Fruit fly (Drosophila melanogaster): ENCODE measurements around the gene Doc1.

Doc1 gene

DNA sequence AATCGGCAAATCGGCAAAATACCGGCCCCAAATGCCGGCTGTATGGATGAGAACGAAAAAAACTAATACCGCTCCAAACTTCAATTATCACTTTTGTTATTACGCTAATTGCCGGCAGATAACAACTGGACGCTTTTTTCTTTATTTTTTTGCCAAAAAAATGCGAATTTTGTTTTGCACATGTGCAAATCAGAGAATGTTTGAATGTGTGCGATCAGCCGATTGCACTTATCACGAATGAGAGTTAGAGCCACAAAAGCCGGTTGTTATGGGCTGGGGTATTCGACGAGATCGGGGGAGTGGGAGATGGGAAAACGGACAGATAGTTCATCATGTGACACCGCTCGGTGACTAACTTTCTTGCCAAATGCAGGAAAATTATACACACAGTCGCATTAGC, 22.4 kb downstream of the Doc1 start:
- TF ChIP-seq CG34367 (tag; optimal IDR thresholded peaks at IDR 0.05) (no peak), CG8159 (tag; optimal IDR thresholded peaks at IDR 0.05) (no peak), Ets98B (GFP tag; IDR thresholded peaks at IDR 0.05) (no peak), CG4496 (GFP tag; IDR thresholded peaks at IDR 0.05) (no peak), CG12605 (GFP tag; IDR thresholded peaks at IDR 0.05) (no peak), CG32121 (GFP tag; IDR thresholded peaks at IDR 0.05) (no peak), CG8301 (tag; optimal IDR thresholded peaks at IDR 0.05) (no peak), CG9948 (tag; optimal IDR thresholded peaks at IDR 0.05) (no peak), rn (GFP tag; IDR thresholded peaks at IDR 0.05) (no peak), CG10348 (GFP tag; IDR thresholded peaks at IDR 0.05) (no peak), CG13204 (GFP tag; optimal IDR thresholded peaks at IDR 0.05) (no peak), CG17806 (tag; optimal IDR thresholded peaks at IDR 0.05) (no peak)

DNA sequence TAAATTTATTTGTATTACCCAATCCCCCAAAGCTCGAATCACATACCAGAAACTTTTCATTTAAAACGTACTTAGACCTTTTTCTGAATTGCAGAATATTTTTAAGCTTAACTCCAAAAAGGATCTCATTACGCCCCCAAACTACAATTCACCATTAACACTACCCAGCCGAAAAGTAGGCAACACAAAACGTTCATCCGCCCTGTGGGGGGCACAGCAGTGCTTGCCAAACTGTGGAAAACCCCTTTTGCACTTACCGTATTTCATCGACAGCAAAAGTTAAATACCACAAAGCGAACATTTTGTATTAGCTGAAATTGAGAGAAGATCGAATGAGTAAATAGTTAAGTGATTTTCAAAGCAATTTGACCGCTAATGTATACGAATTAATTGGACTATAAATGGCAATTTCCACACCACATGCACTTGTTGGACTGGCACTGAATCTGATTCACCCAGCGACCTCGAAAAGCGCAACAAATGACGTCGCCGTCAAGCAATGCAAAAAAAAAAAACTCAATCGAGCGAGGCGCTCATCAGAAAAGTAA, 23.1 kb downstream of the Doc1 start:
- TF ChIP-seq CG34367 (tag; optimal IDR thresholded peaks at IDR 0.05), result no peak
- no peak for TF ChIP-seq CG32121 (GFP tag; IDR thresholded peaks at IDR 0.05)
- TF ChIP-seq Ets98B (GFP tag; IDR thresholded peaks at IDR 0.05), result peak; percentile 9; the same call in 1 of the 2 replicates
- TF ChIP-seq EcR (GFP tag; optimal IDR thresholded peaks at IDR 0.05), result no peak
- TF ChIP-seq fd96Ca (GFP tag; IDR thresholded peaks at IDR 0.05), result no peak
- no peak for TF ChIP-seq CG8301 (tag; optimal IDR thresholded peaks at IDR 0.05)
- no peak for TF ChIP-seq Pif1B (GFP tag; optimal IDR thresholded peaks at IDR 0.05)

DNA sequence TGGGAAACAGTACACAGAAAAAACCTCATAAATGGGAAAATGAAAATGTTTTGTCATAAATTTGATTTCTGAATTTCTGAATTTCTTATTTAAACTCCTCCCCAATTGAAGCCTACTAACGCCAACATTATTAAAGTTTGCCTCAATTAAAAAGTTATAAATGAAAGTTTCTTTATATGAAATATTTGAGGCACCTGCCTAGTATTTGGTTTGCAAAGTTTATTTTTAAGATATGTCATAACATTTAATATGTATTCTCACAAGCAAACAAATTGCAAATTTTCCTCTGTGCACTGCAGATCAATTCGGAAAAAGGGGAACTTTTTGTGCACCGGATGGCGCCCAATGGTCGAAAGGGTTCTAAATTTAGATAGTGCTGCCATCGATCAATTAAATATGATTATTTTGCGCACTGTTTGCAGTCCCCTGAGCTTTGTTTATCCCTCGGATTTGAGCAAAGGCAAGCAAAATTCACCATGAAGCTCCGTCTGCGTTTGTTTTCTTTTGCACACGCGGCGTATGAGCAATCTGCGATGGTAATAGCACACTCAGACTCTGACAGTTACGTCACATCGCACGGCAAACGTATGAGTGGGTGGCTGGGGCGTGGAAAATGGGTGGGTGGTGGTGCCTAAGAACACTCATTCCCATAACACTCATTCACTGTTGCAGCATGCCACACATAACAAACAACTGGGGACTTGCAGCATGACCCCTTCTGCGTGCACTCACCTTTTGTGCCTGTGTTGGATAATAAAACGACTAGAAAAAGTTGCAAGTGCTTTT, 24.0 kb downstream of the Doc1 start:
- TF ChIP-seq Pif1A (GFP tag; optimal IDR thresholded peaks at IDR 0.05) (peak; percentile 52), Ets98B (GFP tag; IDR thresholded peaks at IDR 0.05) (peak; percentile 65), CG14655 (GFP tag; optimal IDR thresholded peaks at IDR 0.05) (peak; percentile 76), CG12605 (GFP tag; IDR thresholded peaks at IDR 0.05) (0 out of 2 replicates have a peak, but pooled peaks have one; percentile 15), gl (tag; optimal IDR thresholded peaks at IDR 0.05) (no peak), D1 (tag; optimal IDR thresholded peaks at IDR 0.05) (no peak), CG32121 (GFP tag; IDR thresholded peaks at IDR 0.05) (peak; percentile 73), CG17806 (tag; optimal IDR thresholded peaks at IDR 0.05) (peak; percentile 17), Snoo (tag; optimal IDR thresholded peaks at IDR 0.05) (no peak), CG9948 (tag; optimal IDR thresholded peaks at IDR 0.05) (peak; percentile 46), rn (GFP tag; IDR thresholded peaks at IDR 0.05) (peak; percentile 54), CG10348 (GFP tag; IDR thresholded peaks at IDR 0.05) (no peak), CG4496 (GFP tag; IDR thresholded peaks at IDR 0.05) (peak; percentile 59; the same call in 2 of the 3 replicates), CG8301 (tag; optimal IDR thresholded peaks at IDR 0.05) (peak; percentile 71), CG15710 (tag; optimal IDR thresholded peaks at IDR 0.05) (peak; percentile 32), fd96Ca (GFP tag; IDR thresholded peaks at IDR 0.05) (0 out of 3 replicates have a peak, but pooled peaks have one; percentile 1), CG8159 (tag; optimal IDR thresholded peaks at IDR 0.05) (peak; percentile 42), CG34367 (tag; optimal IDR thresholded peaks at IDR 0.05) (peak; percentile 5), CG13204 (GFP tag; optimal IDR thresholded peaks at IDR 0.05) (no peak), EcR (GFP tag; optimal IDR thresholded peaks at IDR 0.05) (peak; percentile 29), Pif1B (GFP tag; optimal IDR thresholded peaks at IDR 0.05) (no peak)

DNA sequence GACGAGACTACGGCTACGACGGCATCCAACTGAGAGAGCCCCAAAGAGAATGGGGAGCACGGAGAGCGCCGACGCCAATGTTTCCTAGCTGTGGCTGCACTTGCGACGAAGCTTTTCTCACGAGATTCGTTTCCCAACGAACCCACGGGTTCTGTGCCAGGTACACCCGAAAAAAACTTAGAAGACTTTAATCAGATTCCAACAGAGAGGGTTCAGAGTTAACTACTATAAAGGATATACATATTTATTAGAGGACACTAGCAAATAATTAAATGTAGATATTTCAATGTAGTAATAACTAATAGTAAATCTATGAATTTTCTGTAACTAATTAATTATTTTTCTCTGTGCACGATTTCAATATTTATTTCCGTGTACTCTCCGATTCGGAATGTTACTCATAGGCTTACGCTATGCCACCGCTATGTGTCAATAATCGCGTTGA, 24.8 kb downstream of the Doc1 start, which contains the start of gene Argk1:
TSS of gene Argk1 (minus strand) at position 31 of the 445 bp plus-strand sequence.
- TF ChIP-seq Snoo (tag; optimal IDR thresholded peaks at IDR 0.05), result no peak
- TF ChIP-seq CG15710 (tag; optimal IDR thresholded peaks at IDR 0.05), result peak; percentile 37
- TF ChIP-seq CG17806 (tag; optimal IDR thresholded peaks at IDR 0.05), result no peak
- peak; percentile 12 for TF ChIP-seq Pif1A (GFP tag; optimal IDR thresholded peaks at IDR 0.05)
- peak; percentile 64; the same call in 2 of the 3 replicates for TF ChIP-seq fd96Ca (GFP tag; IDR thresholded peaks at IDR 0.05)
- peak; percentile 36; the same call in 1 of the 2 replicates for TF ChIP-seq rn (GFP tag; IDR thresholded peaks at IDR 0.05)
- TF ChIP-seq CG4496 (GFP tag; IDR thresholded peaks at IDR 0.05), result peak; percentile 83
- peak; percentile 18 for TF ChIP-seq CG34367 (tag; optimal IDR thresholded peaks at IDR 0.05)
- peak; percentile 22 for TF ChIP-seq Pif1B (GFP tag; optimal IDR thresholded peaks at IDR 0.05)
- TF ChIP-seq CG32121 (GFP tag; IDR thresholded peaks at IDR 0.05), result peak; percentile 90
- peak; percentile 74 for TF ChIP-seq Ets98B (GFP tag; IDR thresholded peaks at IDR 0.05)
- TF ChIP-seq CG8301 (tag; optimal IDR thresholded peaks at IDR 0.05), result peak; percentile 27
- TF ChIP-seq CG8159 (tag; optimal IDR thresholded peaks at IDR 0.05), result no peak
- peak; percentile 23 for TF ChIP-seq CG14655 (GFP tag; optimal IDR thresholded peaks at IDR 0.05)
- no peak for TF ChIP-seq CG13204 (GFP tag; optimal IDR thresholded peaks at IDR 0.05)
- peak; percentile 68 for TF ChIP-seq CG12605 (GFP tag; IDR thresholded peaks at IDR 0.05)

DNA sequence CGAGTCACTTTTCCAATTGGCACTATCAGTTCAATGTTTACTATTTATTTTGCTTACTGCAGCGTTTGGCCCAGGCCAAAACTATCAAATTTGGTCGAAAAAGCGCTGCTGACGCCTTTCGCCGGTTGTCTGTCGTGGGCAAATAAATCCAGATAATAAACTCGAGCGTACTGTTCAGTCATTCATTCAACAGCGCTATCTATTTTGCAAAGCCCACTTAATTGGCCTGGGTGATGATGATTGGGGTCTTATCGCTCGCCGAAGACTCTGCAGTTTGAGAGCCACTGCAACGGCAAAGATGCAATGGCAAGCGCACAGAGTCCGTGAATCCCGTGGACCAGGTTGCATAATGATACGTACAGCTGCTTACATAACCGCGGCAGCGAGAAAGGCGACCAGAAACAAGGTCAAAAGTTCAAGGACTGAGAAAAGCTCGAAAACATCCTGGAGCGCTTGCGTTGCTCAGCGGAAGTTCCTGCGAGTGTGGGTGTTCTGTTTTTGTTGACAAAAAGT, 25.4 kb downstream of the Doc1 start:
- TF ChIP-seq fd96Ca (GFP tag; IDR thresholded peaks at IDR 0.05) (0 out of 3 replicates have a peak, but pooled peaks have one; percentile 12), EcR (GFP tag; optimal IDR thresholded peaks at IDR 0.05) (peak; percentile 10), CG9948 (tag; optimal IDR thresholded peaks at IDR 0.05) (no peak)

Measured in whole organism, pupa.